Fruit fly (Drosophila melanogaster): ENCODE data around the gene Sgt.
A peak's percentile ranks its signal among the peaks of the same experiment; 100 is the strongest.

The Sgt gene

DNA sequence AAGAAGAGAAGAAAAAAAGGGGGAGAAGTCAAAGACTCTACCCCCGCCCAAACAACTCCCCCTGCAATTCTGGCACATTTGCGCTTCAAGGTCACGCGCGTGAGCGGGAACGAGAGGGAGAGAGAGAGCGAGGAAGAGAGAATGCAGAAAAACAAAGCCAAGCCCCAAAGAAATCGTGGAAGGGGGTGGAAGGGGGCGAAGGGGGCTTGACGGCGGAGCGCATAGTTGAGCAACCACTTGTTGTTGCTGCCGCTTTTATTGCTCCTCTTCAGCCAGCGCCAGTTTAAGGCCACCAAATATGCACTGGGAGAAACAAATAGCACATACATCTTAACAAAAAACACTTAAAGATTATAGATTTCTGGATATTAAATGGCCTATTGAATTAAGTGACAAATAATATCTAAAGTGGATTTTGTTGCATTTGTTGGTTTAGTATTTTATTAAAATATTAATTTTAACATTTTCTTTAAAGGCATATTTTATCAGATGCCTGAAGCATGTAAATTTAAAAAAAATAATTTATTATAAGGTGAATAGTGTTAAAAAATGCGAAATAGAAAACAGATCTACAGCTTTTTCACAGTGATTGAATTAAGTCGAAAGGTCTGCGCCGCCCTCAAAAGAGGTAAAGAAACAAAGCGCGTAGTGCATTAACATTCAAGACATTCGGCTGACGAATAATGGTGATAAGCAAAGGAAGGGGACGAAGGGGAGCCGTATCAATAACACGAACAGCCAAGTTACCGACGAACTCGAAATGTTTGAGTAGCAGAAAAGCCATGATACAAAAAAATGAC, 41.4 kb upstream of the Sgt start (continued):
- TF ChIP-seq dmrt99B (tag; optimal IDR thresholded peaks at IDR 0.05) (peak; percentile 100), CG7372 (GFP tag; IDR thresholded peaks at IDR 0.05) (peak; percentile 93)

DNA sequence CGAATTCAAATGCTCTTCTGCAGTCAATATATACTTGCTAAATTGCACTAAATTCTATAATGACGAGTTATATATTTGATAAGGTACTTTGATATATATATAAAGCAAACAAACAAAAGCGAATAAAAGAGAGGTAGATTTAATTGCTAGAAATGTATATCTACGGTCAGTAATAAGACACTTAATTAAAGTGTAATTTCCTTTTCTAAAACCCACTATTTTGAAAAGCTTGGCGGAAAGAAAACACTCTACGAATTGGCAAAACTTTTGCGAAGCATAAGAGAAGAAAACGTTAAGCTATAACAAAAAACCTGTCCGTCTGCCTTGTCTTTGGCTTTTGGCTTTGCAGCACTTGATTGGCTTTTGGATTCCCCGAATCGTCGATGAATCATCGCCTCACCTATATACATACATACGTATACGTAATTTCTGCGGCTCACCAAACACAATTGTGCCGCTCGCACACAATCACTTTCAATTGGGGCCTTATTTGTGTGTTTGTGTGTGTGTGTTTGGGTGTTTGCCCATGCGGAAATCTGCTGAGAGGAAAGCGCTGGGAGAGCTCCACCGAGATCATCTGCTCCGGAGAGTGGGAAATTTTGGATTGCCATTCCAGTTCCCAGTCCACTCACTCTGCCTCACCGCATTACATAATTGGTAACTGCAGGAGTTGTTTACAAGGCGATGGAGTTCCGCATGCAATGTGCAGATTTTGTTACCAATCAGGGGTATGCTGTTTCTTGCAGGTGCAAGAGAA, 40.6 kb upstream of the Sgt start:
- TF ChIP-seq gem (tag; optimal IDR thresholded peaks at IDR 0.05) (peak; percentile 36), Hr51 (GFP tag; optimal IDR thresholded peaks at IDR 0.05) (peak in 1 of 2 experiments; percentile 35), stc (GFP tag; IDR thresholded peaks at IDR 0.05) (0 out of 2 replicates have a peak, but pooled peaks have one; percentile 7), CG15514 (GFP tag; optimal IDR thresholded peaks at IDR 0.05) (no peak), Med (GFP tag) (peak; percentile 50), sd (tag; optimal IDR thresholded peaks at IDR 0.05) (peak; percentile 15), CG17328 (GFP tag; IDR thresholded peaks at IDR 0.05) (no peak), Stat92E (GFP tag; optimal IDR thresholded peaks at IDR 0.05) (peak in 1 of 3 experiments; percentile 1), Ptx1 (GFP tag; IDR thresholded peaks at IDR 0.05) (peak; percentile 39), D19A (tag; optimal IDR thresholded peaks at IDR 0.05) (peak; percentile 12), ci (GFP tag; IDR thresholded peaks at IDR 0.05) (0 out of 3 replicates have a peak, but pooled peaks have one; percentile 16), pita (GFP tag; optimal IDR thresholded peaks at IDR 0.05) (no peak), unpg (GFP tag; optimal IDR thresholded peaks at IDR 0.05) (peak; percentile 49), E2f2 (GFP tag; IDR thresholded peaks at IDR 0.05) (no peak), CG1647 (GFP tag; optimal IDR thresholded peaks at IDR 0.05) (no peak), CG8290 (GFP tag; optimal IDR thresholded peaks at IDR 0.05) (no peak), CG8290 (tag; optimal IDR thresholded peaks at IDR 0.05) (peak in 1 of 2 experiments; percentile 11), Pdp1 (GFP tag; optimal IDR thresholded peaks at IDR 0.05) (peak in 1 of 2 experiments; percentile 84), zfh2 (GFP tag; optimal IDR thresholded peaks at IDR 0.05) (peak; percentile 1), CG33557 (GFP tag; optimal IDR thresholded peaks at IDR 0.05) (no peak), Eip74EF (GFP tag; optimal IDR thresholded peaks at IDR 0.05) (peak in 1 of 2 experiments; percentile 20), ATbp (GFP tag; optimal IDR thresholded peaks at IDR 0.05) (no peak), hbn (GFP tag; IDR thresholded peaks at IDR 0.05; ENCODE audit: partially characterized antibody) (no peak), chinmo (GFP tag; IDR thresholded peaks at IDR 0.05; ENCODE audit: partially characterized antibody) (peak; percentile 76; the same call in 3 of the 4 replicates), CG17568 (GFP tag; optimal IDR thresholded peaks at IDR 0.05) (no peak), cg (GFP tag; optimal IDR thresholded peaks at IDR 0.05) (peak; percentile 72), PHDP (tag; optimal IDR thresholded peaks at IDR 0.05) (peak; percentile 23), tll (GFP tag; optimal IDR thresholded peaks at IDR 0.05) (no peak), CG12769 (tag; optimal IDR thresholded peaks at IDR 0.05) (peak; percentile 83), tup (GFP tag; optimal IDR thresholded peaks at IDR 0.05) (no peak), so (GFP tag; IDR thresholded peaks at IDR 0.05) (0 out of 3 replicates have a peak, but pooled peaks have one; percentile 7), Trl (optimal IDR thresholded peaks at IDR 0.05) (peak; percentile 46 to 48), Trl (GFP tag; optimal IDR thresholded peaks at IDR 0.05) (no peak), Abd-B (GFP tag; optimal IDR thresholded peaks at IDR 0.05) (no peak)
